Worm (Caenorhabditis elegans) whole organism, young adult: ENCODE measurements around the gene C06E4.3.

Source experiments
- F22D6.2 ChIP-seq: sonication (generic microtip); optimal IDR thresholded peaks from 2 replicates; lab custom pipeline; 2016; ENCODE audit warnings: mild to moderate bottlenecking, missing genetic modification characterization, missing compliant biosample characterization
- F49E8.2 ChIP-seq: sonication (generic microtip); optimal IDR thresholded peaks from 3 replicates; lab custom pipeline; 2017; ENCODE audit warnings: missing genetic modification characterization, mild to moderate bottlenecking, missing compliant biosample characterization, antibody characterized with exemption, moderate library complexity; ENCODE audit not compliant: insufficient read depth
- F57A8.1 ChIP-seq: fragments of 200-800 bp; sonication (Bioruptor generic); optimal IDR thresholded peaks from 2 replicates; lab custom pipeline; 2018; ENCODE audit warnings: mild to moderate bottlenecking, missing genetic modification characterization, moderate library complexity, missing compliant biosample characterization
- K12H6.12 ChIP-seq: fragments of 200-800 bp; sonication (Bioruptor generic); optimal IDR thresholded peaks from 2 replicates; lab custom pipeline; 2018; ENCODE audit warnings: mild to moderate bottlenecking, missing genetic modification characterization, missing compliant biosample characterization
- T26A5.8 ChIP-seq: sonication (generic microtip); optimal IDR thresholded peaks from 2 replicates; lab custom pipeline; 2016; ENCODE audit warnings: missing genetic modification characterization, missing compliant biosample characterization
- ama-1 ChIP-seq, 3 experiments: fragments of 150-350 bp in 1 of 3; sonication (generic microtip) in 2 of 3; optimal IDR thresholded peaks; 2 replicates each; lab custom pipeline; 2014 to 2018; ENCODE audit warnings: missing biosample characterization in 2 of 3, missing genetic modification characterization in 2 of 3, missing genetic modification reagents in 2 of 3
- athp-1 ChIP-seq: sonication (generic microtip); optimal IDR thresholded peaks from 2 replicates; lab custom pipeline; 2017; ENCODE audit warnings: mild to moderate bottlenecking, missing genetic modification characterization, missing compliant biosample characterization
- bed-2 ChIP-seq: fragments of 200-800 bp; sonication (Bioruptor generic); IDR thresholded peaks from 2 replicates; pipeline ENCODE4 v1.3.6; 2022; ENCODE audit warnings: missing genetic modification reagents, missing genetic modification characterization, missing compliant biosample characterization
- ceh-100 ChIP-seq: fragments of 200-800 bp; sonication (Bioruptor generic); IDR thresholded peaks from 2 replicates; pipeline ENCODE4 v1.3.6; 2022; ENCODE audit warnings: missing genetic modification reagents, missing genetic modification characterization, missing compliant biosample characterization
- ceh-79 ChIP-seq: sonication (generic microtip); optimal IDR thresholded peaks from 2 replicates; lab custom pipeline; 2017; ENCODE audit warnings: mild to moderate bottlenecking, missing genetic modification characterization, missing compliant biosample characterization
- dox-1 ChIP-seq: fragments of 200-800 bp; sonication (Bioruptor generic); IDR thresholded peaks from 2 replicates; pipeline ENCODE4 v1.3.6; 2022; ENCODE audit warnings: missing genetic modification reagents, missing genetic modification characterization, missing compliant biosample characterization
- dpff-1 ChIP-seq: sonication (generic microtip); optimal IDR thresholded peaks from 2 replicates; lab custom pipeline; 2017; ENCODE audit warnings: mild to moderate bottlenecking, missing genetic modification characterization, missing compliant biosample characterization
- egl-18 ChIP-seq: fragments of 200-800 bp; sonication (Bioruptor generic); IDR thresholded peaks from 2 replicates; pipeline ENCODE4 v1.3.6; 2022; ENCODE audit warnings: missing genetic modification reagents, missing genetic modification characterization, missing compliant biosample characterization
- egl-44 ChIP-seq: fragments of 200-800 bp; sonication (Bioruptor generic); IDR thresholded peaks from 2 replicates; pipeline ENCODE4 v1.3.6; 2022; ENCODE audit warnings: missing genetic modification reagents, missing genetic modification characterization, missing compliant biosample characterization
- egrh-3 ChIP-seq: fragments of 200-800 bp; sonication (Bioruptor generic); IDR thresholded peaks from 2 replicates; pipeline ENCODE4 v1.3.6; 2022; ENCODE audit warnings: missing genetic modification reagents, missing genetic modification characterization, missing compliant biosample characterization
- ekl-4 ChIP-seq: fragments of 200-800 bp; sonication (Bioruptor generic); IDR thresholded peaks from 2 replicates; pipeline ENCODE4 v1.3.6; 2022; ENCODE audit warnings: missing genetic modification reagents, missing genetic modification characterization, missing compliant biosample characterization
- gei-17 ChIP-seq: fragments of 200-800 bp; sonication (Bioruptor generic); optimal IDR thresholded peaks from 2 replicates; lab custom pipeline; 2018; ENCODE audit warnings: mild to moderate bottlenecking, missing genetic modification characterization, missing compliant biosample characterization
- hlh-12 ChIP-seq: sonication (generic microtip); optimal IDR thresholded peaks from 2 replicates; lab custom pipeline; 2016; ENCODE audit warnings: missing genetic modification characterization, missing compliant biosample characterization
- hmg-20 ChIP-seq: fragments of 200-800 bp; sonication (Bioruptor generic); IDR thresholded peaks from 2 replicates; pipeline ENCODE4 v1.3.6; 2022; ENCODE audit warnings: missing genetic modification reagents, missing genetic modification characterization, missing compliant biosample characterization
- hrde-1 ChIP-seq: sonication (generic microtip); optimal IDR thresholded peaks from 2 replicates; lab custom pipeline; 2016; ENCODE audit warnings: missing genetic modification characterization, mild to moderate bottlenecking, missing compliant biosample characterization, moderate library complexity, missing genotype, missing genetic modification reagents, borderline replicate concordance
- lin-54 ChIP-seq: fragments of 200-800 bp; sonication (Bioruptor generic); optimal IDR thresholded peaks from 2 replicates; lab custom pipeline; 2018; ENCODE audit warnings: mild to moderate bottlenecking, missing genetic modification characterization, missing compliant biosample characterization
- lsy-27 ChIP-seq: sonication (generic microtip); optimal IDR thresholded peaks from 2 replicates; lab custom pipeline; 2017; ENCODE audit warnings: missing genetic modification characterization, mild to moderate bottlenecking, missing compliant biosample characterization, antibody characterized with exemption, missing genotype, borderline replicate concordance; ENCODE audit not compliant: insufficient read depth
- mcd-1 ChIP-seq: fragments of 200-800 bp; sonication (Bioruptor generic); IDR thresholded peaks from 2 replicates; pipeline ENCODE4 v1.3.6; 2022; ENCODE audit warnings: missing genetic modification reagents, missing genetic modification characterization, missing compliant biosample characterization
- nfya-2 ChIP-seq: fragments of 200-800 bp; sonication (Bioruptor generic); IDR thresholded peaks from 2 replicates; pipeline ENCODE4 v1.3.6; 2022; ENCODE audit warnings: missing genetic modification reagents, missing genetic modification characterization, missing compliant biosample characterization
- snpc-3.4 ChIP-seq: sonication (generic microtip); optimal IDR thresholded peaks from 2 replicates; lab custom pipeline; 2017; ENCODE audit warnings: missing genetic modification characterization, mild to moderate bottlenecking, missing compliant biosample characterization, antibody characterized with exemption, moderate library complexity, missing genotype, missing genetic modification reagents
- tlf-1 ChIP-seq: fragments of 200-800 bp; sonication (Bioruptor generic); optimal IDR thresholded peaks from 2 replicates; lab custom pipeline; 2018; ENCODE audit warnings: mild to moderate bottlenecking, missing genetic modification characterization, missing compliant biosample characterization
- xnd-1 ChIP-seq: sonication (generic microtip); optimal IDR thresholded peaks from 2 replicates; lab custom pipeline; 2016; ENCODE audit warnings: missing genotype, missing genetic modification reagents, missing genetic modification characterization, missing compliant biosample characterization
- ztf-25 ChIP-seq: fragments of 200-800 bp; sonication (Bioruptor generic); IDR thresholded peaks from 2 replicates; pipeline ENCODE4 v1.3.6; 2022; ENCODE audit warnings: missing genetic modification reagents, missing genetic modification characterization, missing compliant biosample characterization
- ztf-28 ChIP-seq: fragments of 200-800 bp; sonication (Bioruptor generic); IDR thresholded peaks from 2 replicates; pipeline ENCODE4 v1.3.6; 2022; ENCODE audit warnings: missing genetic modification reagents, missing genetic modification characterization, missing compliant biosample characterization

The C06E4.3 gene

DNA sequence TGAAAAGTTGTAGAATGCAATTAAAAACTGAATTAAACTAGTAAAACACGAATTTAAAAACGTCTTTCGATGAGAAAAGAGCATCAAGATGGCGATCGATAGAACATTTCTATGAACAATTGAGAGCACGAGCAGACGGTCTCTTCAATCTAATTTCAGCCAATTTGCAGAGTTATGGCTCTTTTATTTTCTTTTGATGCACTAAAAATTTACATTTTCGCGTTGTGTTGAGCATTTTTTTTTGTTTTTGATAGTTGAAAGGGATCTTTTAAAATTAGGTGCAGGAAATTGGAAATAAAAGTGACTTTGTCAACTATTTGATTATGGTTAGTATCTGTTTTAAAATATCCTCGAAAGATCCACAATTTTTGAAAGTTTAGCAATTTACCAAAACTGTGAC is 48.3 kb downstream of the C06E4.3 start, which contains the start of gene F42C5.6:
F42C5.6 (minus strand) TSS at position 101 of the 400 bp plus-strand sequence.
- no peak for TF ChIP-seq ekl-4 (GFP tag; lab: Robert Waterston, UW)
- no peak for TF ChIP-seq hlh-12 (tag; lab: Kevin White, UChicago)
- no peak for TF ChIP-seq ceh-100 (GFP tag; lab: Robert Waterston, UW)
- TF ChIP-seq xnd-1 (tag; lab: Kevin White, UChicago), result no peak
- TF ChIP-seq F57A8.1 (GFP tag; lab: Kevin White, UChicago), result no peak
- no peak for TF ChIP-seq lin-54 (GFP tag; lab: Kevin White, UChicago)
- no peak for TF ChIP-seq hmg-20
- TF ChIP-seq K12H6.12 (tag; lab: Kevin White, UChicago), result no peak
- TF ChIP-seq hrde-1 (tag; lab: Kevin White, UChicago), result no peak
- TF ChIP-seq, all 124 proteins: peak for 0

DNA sequence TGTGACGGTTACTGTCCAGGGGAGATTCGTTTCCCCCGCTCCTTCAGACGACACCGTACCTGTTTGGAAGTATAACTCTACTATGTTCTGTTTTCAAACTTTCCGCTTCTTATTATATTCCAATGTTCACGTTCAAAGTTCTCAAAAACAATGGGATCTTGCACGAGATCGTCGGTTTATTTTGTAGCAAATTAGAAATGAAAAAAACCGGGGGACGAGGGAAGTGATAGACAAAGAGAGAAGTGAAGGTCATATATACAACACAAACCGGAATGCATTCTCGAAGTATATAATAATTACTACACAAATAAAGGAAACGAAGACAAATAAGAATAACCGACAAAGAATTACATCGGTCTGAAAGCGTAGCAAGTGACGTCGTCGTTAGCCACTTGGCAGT is 49.0 kb downstream of the C06E4.3 start:
- TF ChIP-seq bed-2 (no peak), egl-18 (GFP tag; lab: Robert Waterston, UW) (no peak), lsy-27 (tag; lab: Kevin White, UChicago) (no peak), mcd-1 (no peak), dpff-1 (tag; lab: Kevin White, UChicago) (no peak), egl-44 (GFP tag; lab: Robert Waterston, UW) (no peak), ama-1 (optimal IDR thresholded peaks at IDR 0.05; lab: Kevin White, UChicago) (no peak), ama-1 (GFP tag; optimal IDR thresholded peaks at IDR 0.05; lab: Kevin White, UChicago) (no peak), nfya-2 (no peak), T26A5.8 (tag; lab: Kevin White, UChicago) (no peak), dox-1 (GFP tag; lab: Robert Waterston, UW) (no peak), snpc-3.4 (tag; lab: Kevin White, UChicago) (no peak)

DNA sequence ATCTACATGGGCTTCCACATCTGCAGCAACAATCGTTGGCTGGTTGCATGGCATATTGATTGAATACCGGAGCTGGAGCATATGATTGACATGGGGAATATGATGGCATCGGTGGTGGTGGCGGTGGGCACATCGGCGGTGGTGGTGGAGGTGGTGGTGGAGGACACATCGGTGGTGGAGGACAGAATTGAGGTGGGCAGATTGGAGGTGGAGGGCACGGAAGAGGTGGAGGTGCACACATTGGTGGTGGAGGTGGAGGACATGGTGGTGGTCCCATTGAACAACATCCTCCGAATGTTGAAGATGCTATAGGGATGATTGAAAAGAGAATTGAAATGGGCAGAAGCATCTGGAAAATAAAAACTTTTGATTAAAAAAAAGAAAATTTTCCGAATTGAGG is 49.7 kb downstream of the C06E4.3 start, which contains the start of gene grl-4:
grl-4 (minus strand) TSS at position 351 of the 400 bp plus-strand sequence.
- TF ChIP-seq ztf-28 (GFP tag; lab: Robert Waterston, UW) (0 out of 2 replicates have a peak, but pooled peaks have one; percentile 12), ztf-25 (GFP tag; lab: Robert Waterston, UW) (no peak), egrh-3 (peak; percentile 53; the same call in 1 of the 2 replicates)

DNA sequence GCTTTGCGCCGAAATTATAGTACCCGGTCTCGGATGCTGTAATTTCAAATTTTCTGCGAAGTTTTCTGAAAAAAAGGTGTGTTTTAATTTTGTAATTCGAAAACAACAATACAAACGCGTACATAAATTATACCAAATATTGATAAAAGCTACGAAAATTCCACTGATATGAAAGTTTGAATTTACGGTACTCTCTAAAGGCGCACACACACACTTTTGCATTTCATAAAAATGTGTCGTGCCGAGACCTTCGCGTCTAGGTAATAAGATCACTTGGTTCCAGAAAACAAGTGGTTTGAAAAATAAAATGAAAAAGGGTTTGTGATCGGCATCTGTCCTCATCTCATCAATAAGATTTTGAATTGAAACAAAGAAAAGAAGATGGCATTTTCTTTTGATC is 50.2 kb downstream of the C06E4.3 start:
- TF ChIP-seq ceh-79 (tag; lab: Kevin White, UChicago) (no peak), F22D6.2 (no peak), xnd-1 (tag; lab: Kevin White, UChicago) (no peak), athp-1 (tag; lab: Kevin White, UChicago) (no peak), gei-17 (GFP tag; lab: Kevin White, UChicago) (no peak), F49E8.2 (tag; lab: Kevin White, UChicago) (no peak), tlf-1 (no peak)
